Worm (Caenorhabditis elegans) whole organism, L4/young adult: Measurements from ENCODE around the gene C17B7.5.
"Not testable (repeated sequence)": the region's sequence is repeated elsewhere in the genome, so short reads cannot be mapped to it uniquely, and the experiment has no call there.

ENCODE experiments used
- W03F9.2 ChIP-seq: fragments of 150-350 bp; optimal IDR thresholded peaks from 2 replicates; lab custom pipeline; 2014; ENCODE audit warnings: missing biosample characterization, missing genetic modification characterization
- dao-5 ChIP-seq: sonication (generic microtip); optimal IDR thresholded peaks from 2 replicates; lab custom pipeline; 2016; ENCODE audit warnings: missing genotype, missing genetic modification characterization, moderate library complexity, missing compliant biosample characterization
- him-1 ChIP-seq: sonication (generic microtip); optimal IDR thresholded peaks from 2 replicates; lab custom pipeline; 2016; ENCODE audit warnings: missing genotype, missing genetic modification reagents, missing genetic modification characterization, missing compliant biosample characterization

DNA sequence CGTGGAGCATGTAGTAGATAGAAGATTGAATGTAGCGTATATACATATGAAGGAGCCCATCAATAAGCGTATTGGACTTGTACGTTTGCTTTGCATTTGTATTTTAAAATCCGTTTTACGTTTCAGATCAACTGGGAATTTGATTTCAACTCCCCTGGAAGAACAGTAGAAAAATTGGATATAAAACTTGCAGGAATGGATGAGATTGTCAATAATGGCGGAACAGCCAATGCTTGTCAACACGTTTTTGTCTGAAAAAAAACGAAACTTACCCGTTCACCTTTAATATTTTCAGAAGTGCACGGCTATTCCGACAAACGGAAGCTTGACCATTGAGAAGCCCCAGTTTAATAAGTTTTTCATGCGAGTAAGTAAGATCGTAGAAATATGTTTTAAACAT, 34.3 kb downstream of the C17B7.5 start, which contains the start of gene C04E12.2:
- TF ChIP-seq W03F9.2, dao-5, him-1 (tag; lab: Kevin White, UChicago): not testable (repeated sequence)
